Worm (Caenorhabditis elegans) whole organism, midembryonic: ENCODE data around the gene C33H5.16.

Source experiments
- T22C8.4 ChIP-seq: fragments of 200-800 bp; sonication (Bioruptor generic); IDR thresholded peaks from 2 replicates; pipeline ENCODE4 v1.3.6; 2022; ENCODE audit warnings: missing genetic modification characterization, missing compliant biosample characterization
- cog-1 ChIP-seq: sonication (generic microtip); optimal IDR thresholded peaks from 2 replicates; lab custom pipeline; 2016; ENCODE audit warnings: missing genetic modification characterization, missing compliant biosample characterization
- flt-1 ChIP-seq: fragments of 200-800 bp; sonication (Bioruptor generic); IDR thresholded peaks from 2 replicates; pipeline ENCODE4 v1.3.6; 2022; ENCODE audit warnings: missing genetic modification characterization, missing compliant biosample characterization
- klf-2 ChIP-seq: fragments of 200-800 bp; sonication (Bioruptor generic); conservative IDR thresholded peaks from 2 replicates; pipeline ENCODE4 v1.3.6; 2022; ENCODE audit warnings: missing genetic modification reagents, missing genetic modification characterization, missing compliant biosample characterization
- med-1 ChIP-seq: sonication (generic microtip); optimal IDR thresholded peaks from 2 replicates; lab custom pipeline; 2017; ENCODE audit warnings: missing genetic modification characterization, mild to moderate bottlenecking, missing compliant biosample characterization, antibody characterized with exemption, missing genetic modification reagents; ENCODE audit not compliant: insufficient read depth
- ref-1 ChIP-seq: fragments of 200-800 bp; sonication (Bioruptor generic); conservative IDR thresholded peaks from 2 replicates; pipeline ENCODE4 v1.3.6; 2022; ENCODE audit warnings: missing genetic modification reagents, missing genetic modification characterization, missing compliant biosample characterization
- tab-1 ChIP-seq: fragments of 200-800 bp; sonication (Bioruptor generic); IDR thresholded peaks from 2 replicates; pipeline ENCODE4 v1.3.6; 2022; ENCODE audit warnings: missing genetic modification characterization, missing compliant biosample characterization
- ztf-23 ChIP-seq: fragments of 200-800 bp; sonication (Bioruptor generic); IDR thresholded peaks from 2 replicates; pipeline ENCODE4 v1.3.6; 2022; ENCODE audit warnings: missing genetic modification reagents, missing genetic modification characterization, missing compliant biosample characterization
- ztf-29 ChIP-seq: fragments of 200-800 bp; sonication (Bioruptor generic); IDR thresholded peaks from 2 replicates; pipeline ENCODE4 v1.3.6; 2022; ENCODE audit warnings: missing genetic modification reagents, missing genetic modification characterization, missing compliant biosample characterization

C33H5.16 gene

DNA sequence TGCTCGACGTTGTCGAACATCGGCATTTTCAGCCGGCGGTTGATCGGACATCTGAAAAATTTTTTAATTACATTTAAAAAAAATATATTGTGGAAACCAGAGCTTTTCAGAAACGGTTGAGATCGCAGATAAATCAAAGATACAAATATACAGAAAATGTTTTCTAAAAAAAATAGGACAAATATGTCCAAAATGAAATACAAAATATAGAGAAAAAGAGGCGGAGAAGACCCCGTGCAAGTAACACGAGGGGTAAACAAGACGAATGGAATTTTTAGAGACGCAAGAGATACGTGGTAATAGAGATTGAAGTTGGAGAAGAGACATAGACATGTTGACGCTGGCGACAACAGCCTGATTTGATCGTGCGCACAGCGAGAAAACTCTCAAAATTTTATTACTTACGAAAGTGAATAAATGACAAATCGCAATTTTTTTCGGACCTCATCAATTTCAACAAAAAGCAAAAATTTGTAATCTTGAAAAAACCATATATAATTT is 12.6 kb upstream of the C33H5.16 start, which contains the start of gene cdgs-1:
TSS of gene cdgs-1 (minus strand) at position 51 of the 501 bp plus-strand sequence.
- no peak for TF ChIP-seq tab-1 (GFP tag; lab: Robert Waterston, UW)
- no peak for TF ChIP-seq klf-2 (GFP tag; lab: Robert Waterston, UW)
- TF ChIP-seq cog-1: no peak
- TF ChIP-seq med-1: no peak
- no peak for TF ChIP-seq ztf-29 (GFP tag; lab: Robert Waterston, UW)
- no peak for TF ChIP-seq ztf-23
- TF ChIP-seq ref-1 (GFP tag; lab: Robert Waterston, UW): no peak
- no peak for TF ChIP-seq flt-1
- no peak for TF ChIP-seq T22C8.4 (GFP tag; lab: Robert Waterston, UW)

DNA sequence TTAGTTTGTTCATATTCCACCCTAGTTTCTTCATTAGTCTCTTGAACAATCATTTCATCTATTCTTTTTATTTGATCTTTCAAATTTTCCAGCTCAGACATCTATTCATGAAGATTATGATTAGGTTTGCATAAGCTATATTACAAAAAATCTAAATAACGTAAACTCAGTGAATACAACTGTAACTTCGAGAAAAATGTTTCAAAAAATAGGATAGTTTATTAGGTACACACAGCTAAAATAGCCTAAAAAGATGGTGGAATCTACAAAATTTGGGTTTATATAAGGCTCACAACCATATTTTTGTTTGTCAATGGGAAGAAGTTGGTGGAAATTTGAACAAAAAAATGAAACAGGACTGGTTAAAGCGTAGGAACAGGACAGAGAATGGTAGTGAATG is 9.6 kb upstream of the C33H5.16 start, which contains the start of gene zgpa-1:
TSS of gene zgpa-1 (minus strand) at position 101 of the 400 bp plus-strand sequence.
- TF ChIP-seq ztf-29 (GFP tag; lab: Robert Waterston, UW) (no peak), cog-1 (no peak), flt-1 (no peak), med-1 (no peak), ztf-23 (no peak), klf-2 (GFP tag; lab: Robert Waterston, UW) (no peak), tab-1 (GFP tag; lab: Robert Waterston, UW) (no peak), T22C8.4 (GFP tag; lab: Robert Waterston, UW) (no peak), ref-1 (GFP tag; lab: Robert Waterston, UW) (no peak)

- no peak for TF ChIP-seq ztf-23
- TF ChIP-seq cog-1: no peak
- TF ChIP-seq ztf-29 (GFP tag; lab: Robert Waterston, UW): no peak
- no peak for TF ChIP-seq med-1
- no peak for TF ChIP-seq tab-1 (GFP tag; lab: Robert Waterston, UW)
- no peak for TF ChIP-seq flt-1
- TF ChIP-seq klf-2 (GFP tag; lab: Robert Waterston, UW): no peak
- TF ChIP-seq ref-1 (GFP tag; lab: Robert Waterston, UW): no peak
- no peak for TF ChIP-seq T22C8.4 (GFP tag; lab: Robert Waterston, UW)
Measured at ce11 chrIV:7808583-7808982, 5.4 kb upstream of the C33H5.16 start, which contains the start of gene C33H5.1. Gene C33H5.1, plus strand, starts transcription at chrIV:7808912.

ce11 chrIV:7804740-7805139 is 1.6 kb upstream of the C33H5.16 start, which contains the start of gene C33H5.2:
Gene C33H5.2, plus strand, starts transcription at chrIV:7805040.
- no peak for TF ChIP-seq ref-1 (GFP tag; lab: Robert Waterston, UW)
- TF ChIP-seq flt-1: no peak
- TF ChIP-seq tab-1 (GFP tag; lab: Robert Waterston, UW): no peak

- TF ChIP-seq flt-1 (no peak), ref-1 (GFP tag; lab: Robert Waterston, UW) (no peak), med-1 (no peak), klf-2 (GFP tag; lab: Robert Waterston, UW) (no peak), T22C8.4 (GFP tag; lab: Robert Waterston, UW) (no peak), cog-1 (no peak), ztf-29 (GFP tag; lab: Robert Waterston, UW) (no peak), ztf-23 (no peak), tab-1 (GFP tag; lab: Robert Waterston, UW) (no peak)
Measured at ce11 chrIV:7800338-7800737, 2.8 kb downstream of the C33H5.16 start.

DNA sequence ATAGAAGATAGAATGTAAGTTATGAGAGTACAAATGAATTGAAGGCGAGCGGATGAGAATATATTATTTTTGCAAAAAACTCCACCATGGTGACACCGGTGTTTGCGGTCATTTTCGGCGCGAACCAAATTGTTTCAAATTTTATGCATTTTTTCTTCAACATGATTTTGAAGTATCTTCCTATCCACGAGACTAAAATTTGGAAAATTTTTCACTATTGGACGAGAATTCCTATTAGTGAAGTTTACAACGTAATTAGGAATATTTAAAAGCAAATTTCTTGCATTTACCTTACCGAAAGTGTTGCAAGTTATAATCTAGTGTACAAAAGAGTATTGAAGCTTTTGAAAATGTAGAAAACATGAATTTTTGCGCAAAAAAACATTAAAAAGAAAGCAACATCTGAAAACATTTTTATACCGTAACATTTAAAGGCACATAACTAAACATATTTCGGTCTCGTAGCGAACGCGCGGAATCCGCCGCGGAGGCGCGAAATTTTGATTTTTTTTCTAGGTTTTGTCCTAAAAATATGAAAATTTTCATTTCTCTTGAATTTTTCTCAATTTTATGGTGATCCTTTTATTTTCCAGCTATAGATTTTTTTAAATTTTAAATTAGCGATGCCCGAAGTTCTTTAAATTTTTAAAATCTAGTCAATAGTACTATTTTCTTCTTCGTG is 6.6 kb downstream of the C33H5.16 start, which contains the start of gene sgo-1:
TSS of gene sgo-1 (minus strand) at position 51 of the 682 bp plus-strand sequence.
- no peak for TF ChIP-seq flt-1
- TF ChIP-seq cog-1: no peak

DNA sequence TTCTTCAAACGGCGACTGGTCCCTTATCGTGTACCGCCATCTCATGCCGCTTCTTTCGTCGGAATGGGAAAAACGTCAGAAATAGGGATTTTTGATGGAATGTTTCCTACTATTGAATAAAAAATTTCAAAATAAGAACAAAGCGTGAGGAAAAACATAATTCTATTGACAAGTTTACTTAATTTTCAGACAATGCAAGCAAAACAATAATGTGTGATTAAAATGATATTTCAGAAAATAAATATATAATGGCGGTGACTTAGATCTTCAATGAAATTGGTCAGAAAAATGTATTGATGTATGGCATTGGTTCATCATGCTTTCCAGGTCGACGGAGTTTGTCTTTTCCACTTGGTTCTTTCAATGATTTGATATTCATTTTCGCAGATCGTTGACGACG is 8.4 kb downstream of the C33H5.16 start, which contains the start of gene ntp-1:
TSS of gene ntp-1 (minus strand) at position 101 of the 400 bp plus-strand sequence.
- no peak for TF ChIP-seq T22C8.4 (GFP tag; lab: Robert Waterston, UW)
- TF ChIP-seq flt-1: no peak
- TF ChIP-seq ztf-29 (GFP tag; lab: Robert Waterston, UW): no peak
- no peak for TF ChIP-seq cog-1
- TF ChIP-seq ref-1 (GFP tag; lab: Robert Waterston, UW): no peak
- TF ChIP-seq ztf-23: no peak
- TF ChIP-seq med-1: no peak
- TF ChIP-seq klf-2 (GFP tag; lab: Robert Waterston, UW): no peak

DNA sequence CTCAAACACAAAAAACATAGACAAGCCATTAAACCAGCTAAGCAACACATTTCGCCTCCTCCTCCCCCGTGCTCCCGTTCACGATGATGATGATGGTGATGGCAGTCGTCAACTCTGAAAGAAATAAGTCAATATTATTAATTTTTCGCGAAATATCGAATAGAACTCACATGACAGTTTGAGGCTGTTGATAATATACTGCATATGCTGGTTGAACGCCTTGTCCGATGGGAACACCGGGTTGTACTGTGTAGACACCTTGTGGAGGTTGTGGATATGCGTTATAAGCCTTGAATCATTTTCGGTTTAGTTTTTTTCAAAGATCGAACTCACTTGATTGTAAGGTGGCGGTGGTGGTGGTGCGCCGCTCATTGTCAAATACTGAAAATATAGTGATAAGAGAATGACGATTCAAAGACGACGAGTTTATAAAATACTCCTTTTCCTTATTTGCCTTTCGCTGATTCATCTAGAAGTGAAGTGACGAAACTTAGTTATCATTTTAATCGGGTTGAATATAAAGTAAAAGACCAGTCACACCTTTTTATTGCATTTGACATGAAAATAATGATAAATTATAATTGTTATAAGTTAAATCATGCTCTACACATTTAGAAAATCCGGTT is 11.2 kb downstream of the C33H5.16 start, which contains the start of gene C33H5.13:
TSS of gene C33H5.13 (minus strand) at position 443 of the 626 bp plus-strand sequence.
- TF ChIP-seq klf-2 (GFP tag; lab: Robert Waterston, UW): no peak
- no peak for TF ChIP-seq flt-1
- TF ChIP-seq ref-1 (GFP tag; lab: Robert Waterston, UW): no peak

- TF ChIP-seq cog-1 (peak; percentile 73), flt-1 (peak; percentile 67; the same call in 1 of the 2 replicates), T22C8.4 (GFP tag; lab: Robert Waterston, UW) (no peak)
Measured at ce11 chrIV:7790801-7791588, 12.2 kb downstream of the C33H5.16 start, which contains the start of gene rsp-6. Gene rsp-6, minus strand, starts transcription at chrIV:7791229.
